Fruit fly (Drosophila melanogaster) whole organism, embryonic: ENCODE results near the gene CG8159.

Source experiments
- Atf6 ChIP-seq: fragments of 200-800 bp; sonication (Bioruptor generic); IDR thresholded peaks from 2 replicates; pipeline ENCODE4 v1.3.6; 2022; ENCODE audit warnings: missing biosample characterization, missing genetic modification characterization
- CG10543 ChIP-seq: fragments of 200-800 bp; sonication (Bioruptor generic); optimal IDR thresholded peaks from 3 replicates; lab custom pipeline; 2017; ENCODE audit warnings: missing biosample characterization, mild to moderate bottlenecking, missing genetic modification characterization, moderate library complexity
- CG10654 ChIP-seq: fragments of 200-800 bp; sonication (Bioruptor generic); optimal IDR thresholded peaks from 2 replicates; lab custom pipeline; 2016; ENCODE audit warnings: missing biosample characterization, missing genetic modification characterization
- CG12236 ChIP-seq: fragments of 200-800 bp; sonication (Bioruptor generic); optimal IDR thresholded peaks from 2 replicates; lab custom pipeline; 2016; ENCODE audit warnings: missing biosample characterization, missing genetic modification characterization
- CG13123 ChIP-seq: fragments of 200-800 bp; sonication (Bioruptor generic); optimal IDR thresholded peaks from 2 replicates; lab custom pipeline; 2016; ENCODE audit warnings: missing biosample characterization, missing genetic modification characterization
- CG14965 ChIP-seq: fragments of 200-800 bp; sonication (Bioruptor generic); optimal IDR thresholded peaks from 2 replicates; lab custom pipeline; 2016; ENCODE audit warnings: missing biosample characterization, missing genetic modification characterization, borderline replicate concordance
- CG15269 ChIP-seq: fragments of 200-800 bp; sonication (Bioruptor generic); optimal IDR thresholded peaks from 2 replicates; lab custom pipeline; 2018; ENCODE audit warnings: missing biosample characterization, mild to moderate bottlenecking, missing genetic modification characterization, moderate library complexity
- CG17912 ChIP-seq: fragments of 200-800 bp; sonication (Bioruptor generic); optimal IDR thresholded peaks from 2 replicates; lab custom pipeline; 2018; ENCODE audit warnings: missing biosample characterization, mild to moderate bottlenecking, missing genetic modification characterization
- CG34224 ChIP-seq: fragments of 200-800 bp; sonication (Bioruptor generic); IDR thresholded peaks from 3 replicates; pipeline ENCODE4 v1.3.6; 2022; ENCODE audit warnings: missing biosample characterization, missing genetic modification characterization; ENCODE audit not compliant: partially characterized antibody
- CG4328 ChIP-seq: fragments of 200-800 bp; sonication (Bioruptor generic); optimal IDR thresholded peaks from 3 replicates; lab custom pipeline; 2017; ENCODE audit warnings: missing biosample characterization, missing genetic modification reagents, missing genetic modification characterization
- CG6254 ChIP-seq: fragments of 200-800 bp; sonication (Bioruptor generic); optimal IDR thresholded peaks from 3 replicates; lab custom pipeline; 2017; ENCODE audit warnings: mild to moderate bottlenecking, missing biosample characterization, missing genetic modification reagents, missing genetic modification characterization
- CG7271 ChIP-seq: fragments of 200-800 bp; sonication (Bioruptor generic); optimal IDR thresholded peaks from 2 replicates; lab custom pipeline; 2018; ENCODE audit warnings: missing biosample characterization, mild to moderate bottlenecking, missing genetic modification characterization, moderate library complexity
- CG7556 ChIP-seq: fragments of 200-800 bp; sonication (Bioruptor generic); optimal IDR thresholded peaks from 2 replicates; lab custom pipeline; 2017; ENCODE audit warnings: missing biosample characterization, mild to moderate bottlenecking, missing genetic modification characterization
- CG7745 ChIP-seq: fragments of 200-800 bp; sonication (Bioruptor generic); optimal IDR thresholded peaks from 2 replicates; lab custom pipeline; 2018; ENCODE audit warnings: missing biosample characterization, mild to moderate bottlenecking, missing genetic modification characterization, moderate library complexity
- CG7786 ChIP-seq: fragments of 200-800 bp; sonication (Bioruptor generic); optimal IDR thresholded peaks from 2 replicates; lab custom pipeline; 2016; ENCODE audit warnings: missing biosample characterization, missing genetic modification characterization
- CG8924 ChIP-seq: fragments of 200-800 bp; optimal IDR thresholded peaks from 3 replicates; lab custom pipeline; 2019; ENCODE audit warnings: missing biosample characterization, mild to moderate bottlenecking, missing genetic modification characterization, moderate library complexity
- D19B ChIP-seq: fragments of 200-800 bp; sonication (Bioruptor generic); optimal IDR thresholded peaks from 2 replicates; lab custom pipeline; 2017; ENCODE audit warnings: missing biosample characterization, mild to moderate bottlenecking, missing genetic modification characterization
- Dfd ChIP-seq, 2 experiments: fragments of >200 bp; optimal IDR thresholded peaks; 2 replicates each; lab custom pipeline; 2017; ENCODE audit warnings: missing biosample characterization in 2 of 2, missing genetic modification characterization in 2 of 2
- Dll ChIP-seq: fragments of 200-800 bp; sonication (Bioruptor generic); IDR thresholded peaks from 4 replicates; pipeline ENCODE4 v1.3.6; 2022; ENCODE audit warnings: missing biosample characterization, missing genetic modification characterization; ENCODE audit not compliant: partially characterized antibody
- E2f2 ChIP-seq: fragments of 200-800 bp; sonication (Bioruptor generic); IDR thresholded peaks from 2 replicates; pipeline ENCODE4 v1.3.6; 2022; ENCODE audit warnings: missing biosample characterization, missing genetic modification characterization
- HHEX ChIP-seq: fragments of 200-800 bp; sonication (Bioruptor generic); optimal IDR thresholded peaks from 3 replicates; lab custom pipeline; 2017; ENCODE audit warnings: missing biosample characterization, mild to moderate bottlenecking, missing genetic modification characterization, missing genetic modification reagents
- Hand ChIP-seq: fragments of 200-800 bp; sonication (Bioruptor generic); optimal IDR thresholded peaks from 2 replicates; lab custom pipeline; 2017; ENCODE audit warnings: mild to moderate bottlenecking, missing biosample characterization, missing genetic modification reagents, missing genetic modification characterization
- Hr39 ChIP-seq: fragments of >200 bp; optimal IDR thresholded peaks from 2 replicates; lab custom pipeline; 2017
- Myb ChIP-seq: fragments of 200-800 bp; sonication (Bioruptor generic); optimal IDR thresholded peaks from 2 replicates; lab custom pipeline; 2016; ENCODE audit warnings: missing biosample characterization, missing genetic modification characterization
- Nf-YB ChIP-seq: fragments of 200-800 bp; sonication (Bioruptor generic); optimal IDR thresholded peaks from 3 replicates; lab custom pipeline; 2019; ENCODE audit warnings: missing biosample characterization, mild to moderate bottlenecking, missing genetic modification characterization, moderate library complexity
- Side ChIP-seq: fragments of 200-800 bp; sonication (Bioruptor generic); optimal IDR thresholded peaks from 2 replicates; lab custom pipeline; 2016; ENCODE audit warnings: missing biosample characterization, missing genetic modification characterization
- Tbp ChIP-seq: fragments of >200 bp; optimal IDR thresholded peaks from 2 replicates; lab custom pipeline; 2018; ENCODE audit warnings: missing biosample characterization, missing genetic modification characterization
- ab ChIP-seq: fragments of 200-800 bp; sonication (Bioruptor generic); optimal IDR thresholded peaks from 2 replicates; lab custom pipeline; 2016; ENCODE audit warnings: missing biosample characterization, missing genetic modification characterization
- caup ChIP-seq: fragments of 200-800 bp; sonication (Bioruptor generic); optimal IDR thresholded peaks from 3 replicates; lab custom pipeline; 2017; ENCODE audit warnings: missing biosample characterization, mild to moderate bottlenecking, missing genetic modification characterization, moderate library complexity; ENCODE audit not compliant: severe bottlenecking
- cg ChIP-seq: fragments of 200-800 bp; sonication (Bioruptor generic); optimal IDR thresholded peaks from 3 replicates; lab custom pipeline; 2019; ENCODE audit warnings: missing biosample characterization, mild to moderate bottlenecking, missing genetic modification characterization, moderate library complexity
- crol ChIP-seq: fragments of 200-800 bp; sonication (Bioruptor generic); IDR thresholded peaks from 2 replicates; pipeline ENCODE4 v1.3.6; 2022; ENCODE audit warnings: missing biosample characterization, missing genetic modification characterization
- crp ChIP-seq, 2 experiments: fragments of 200-800 bp; sonication (Bioruptor generic); optimal IDR thresholded peaks; 2 replicates in 1 of 2; 3 replicates in 1 of 2; lab custom pipeline; 2017; ENCODE audit warnings: missing biosample characterization in 2 of 2, missing genetic modification characterization in 2 of 2, mild to moderate bottlenecking in 1 of 2, moderate library complexity in 1 of 2
- dati ChIP-seq: fragments of 200-800 bp; sonication (Bioruptor generic); IDR thresholded peaks from 2 replicates; pipeline ENCODE4 v1.3.6; 2022; ENCODE audit warnings: missing biosample characterization, missing genetic modification characterization
- dmrt99B ChIP-seq: fragments of 200-800 bp; sonication (Bioruptor generic); optimal IDR thresholded peaks from 2 replicates; lab custom pipeline; 2018; ENCODE audit warnings: missing biosample characterization, mild to moderate bottlenecking, missing genetic modification characterization, moderate library complexity
- ftz-f1 ChIP-seq: fragments of 200-800 bp; sonication (Bioruptor generic); optimal IDR thresholded peaks from 2 replicates; lab custom pipeline; 2016; ENCODE audit warnings: missing biosample characterization, missing genetic modification characterization
- gce ChIP-seq: fragments of 200-800 bp; sonication (Bioruptor generic); IDR thresholded peaks from 3 replicates; pipeline ENCODE4 v1.3.6; 2022; ENCODE audit warnings: missing biosample characterization, missing genetic modification characterization
- gem ChIP-seq: fragments of 200-800 bp; sonication (Bioruptor generic); optimal IDR thresholded peaks from 2 replicates; lab custom pipeline; 2019; ENCODE audit warnings: missing biosample characterization, mild to moderate bottlenecking, missing genetic modification characterization, moderate library complexity
- hb ChIP-seq: fragments of 200-800 bp; sonication (Bioruptor generic); IDR thresholded peaks from 3 replicates; pipeline ENCODE4 v1.3.6; 2022; ENCODE audit warnings: missing biosample characterization, missing genetic modification characterization; ENCODE audit not compliant: partially characterized antibody
- hth ChIP-seq: fragments of >200 bp; optimal IDR thresholded peaks from 2 replicates; lab custom pipeline; 2017; ENCODE audit warnings: inconsistent platforms
- inv ChIP-seq: fragments of 200-800 bp; sonication (Bioruptor generic); IDR thresholded peaks from 2 replicates; pipeline ENCODE4 v1.3.6; 2022; ENCODE audit warnings: missing biosample characterization, missing genetic modification characterization; ENCODE audit not compliant: partially characterized antibody
- ken ChIP-seq: fragments of 200-800 bp; sonication (Bioruptor generic); IDR thresholded peaks from 3 replicates; pipeline ENCODE4 v1.3.6; 2022; ENCODE audit warnings: missing biosample characterization, missing genetic modification characterization
- kni ChIP-seq: fragments of 200-800 bp; sonication (Bioruptor generic); optimal IDR thresholded peaks from 3 replicates; lab custom pipeline; 2017; ENCODE audit warnings: mild to moderate bottlenecking, missing biosample characterization, missing genetic modification reagents, missing genetic modification characterization
- mld ChIP-seq: fragments of 200-800 bp; sonication (Bioruptor generic); IDR thresholded peaks from 3 replicates; pipeline ENCODE4 v1.3.6; 2022; ENCODE audit warnings: missing biosample characterization, missing genetic modification characterization; ENCODE audit not compliant: partially characterized antibody
- onecut ChIP-seq: fragments of 200-800 bp; sonication (Bioruptor generic); IDR thresholded peaks from 2 replicates; pipeline ENCODE4 v1.3.6; 2022; ENCODE audit warnings: missing biosample characterization, missing genetic modification characterization
- pb ChIP-seq: fragments of 200-800 bp; sonication (Bioruptor generic); optimal IDR thresholded peaks from 3 replicates; lab custom pipeline; 2016; ENCODE audit warnings: missing biosample characterization, missing genetic modification characterization
- pros ChIP-seq: fragments of 200-800 bp; sonication (Bioruptor generic); optimal IDR thresholded peaks from 3 replicates; lab custom pipeline; 2019; ENCODE audit warnings: missing biosample characterization, mild to moderate bottlenecking, missing genetic modification characterization, moderate library complexity
- sd ChIP-seq: fragments of 200-800 bp; sonication (Bioruptor generic); optimal IDR thresholded peaks from 3 replicates; lab custom pipeline; 2018; ENCODE audit warnings: missing biosample characterization, mild to moderate bottlenecking, missing genetic modification characterization, moderate library complexity
- so ChIP-seq: fragments of 200-800 bp; sonication (Bioruptor generic); IDR thresholded peaks from 3 replicates; pipeline ENCODE4 v1.3.6; 2022; ENCODE audit warnings: missing biosample characterization, missing genetic modification characterization
- ttk ChIP-seq: fragments of 200-800 bp; sonication (Bioruptor generic); IDR thresholded peaks from 2 replicates; pipeline ENCODE4 v2.1.2; 2022; ENCODE audit warnings: missing biosample characterization, missing genetic modification characterization
- yki ChIP-seq: fragments of >200 bp; optimal IDR thresholded peaks from 3 replicates; lab custom pipeline; 2018

Gene CG8159

dm6 chr3R:8705323-8706097, 21.1 kb upstream of the CG8159 start (continued):
- TF ChIP-seq pros (GFP tag; lab: Kevin White, UChicago) (peak; percentile 45), Nf-YB (peak; percentile 91), inv (GFP tag; lab: Robert Waterston, UW) (no peak), sd (tag; lab: Kevin White, UChicago) (no peak), CG15269 (no peak), Atf6 (GFP tag; lab: Robert Waterston, UW) (no peak), so (GFP tag; lab: Robert Waterston, UW) (no peak), CG4328 (GFP tag; lab: Kevin White, UChicago) (no peak), gem (tag; lab: Kevin White, UChicago) (peak; percentile 41), CG34224 (GFP tag; lab: Robert Waterston, UW) (no peak), Hr39 (no peak), mld (GFP tag; lab: Robert Waterston, UW) (no peak), CG8924 (tag; lab: Kevin White, UChicago) (peak; percentile 8), Myb (GFP tag; lab: Kevin White, UChicago) (no peak), CG10654 (no peak), dati (no peak), CG13123 (GFP tag; lab: Kevin White, UChicago) (no peak), gce (no peak), CG17912 (GFP tag; lab: Kevin White, UChicago) (no peak), crol (GFP tag; lab: Robert Waterston, UW) (0 out of 2 replicates have a peak, but pooled peaks have one; percentile 24), Dll (GFP tag; lab: Robert Waterston, UW) (no peak), dmrt99B (tag; lab: Kevin White, UChicago) (no peak), Tbp (no peak), yki (lab: Kevin White, UChicago) (no peak), CG7271 (no peak), Side (GFP tag; lab: Kevin White, UChicago) (no peak), CG14965 (GFP tag; lab: Kevin White, UChicago) (no peak), cg (peak; percentile 59), CG10543 (GFP tag; lab: Kevin White, UChicago) (no peak), hb (GFP tag; lab: Robert Waterston, UW) (0 out of 3 replicates have a peak, but pooled peaks have one; percentile 21), CG7786 (GFP tag; lab: Kevin White, UChicago) (no peak), ttk (no peak), ken (GFP tag; lab: Robert Waterston, UW) (no peak), hth (lab: Kevin White, UChicago) (no peak), onecut (GFP tag; lab: Robert Waterston, UW) (peak; percentile 97), CG7556 (GFP tag; lab: Kevin White, UChicago) (no peak), D19B (GFP tag; lab: Kevin White, UChicago) (no peak), CG7745 (tag; lab: Kevin White, UChicago) (no peak), Dfd (GFP tag; optimal IDR thresholded peaks at IDR 0.05; lab: Kevin White, UChicago) (no peak), pb (no peak), kni (GFP tag; lab: Kevin White, UChicago) (no peak), crp (GFP tag; optimal IDR thresholded peaks at IDR 0.05; lab: Kevin White, UChicago) (no peak), caup (no peak), CG6254 (GFP tag; lab: Kevin White, UChicago) (no peak), HHEX (GFP tag; lab: Kevin White, UChicago) (no peak), CG12236 (GFP tag; lab: Kevin White, UChicago) (no peak), ftz-f1 (GFP tag; lab: Kevin White, UChicago) (no peak), E2f2 (GFP tag; lab: Robert Waterston, UW) (no peak), ab (no peak), Hand (GFP tag; lab: Kevin White, UChicago) (peak; percentile 10)
